Fruit fly (Drosophila melanogaster) whole organism, adult: ENCODE results near the gene Jon25Bii.

ENCODE experiments used
- CG12768 ChIP-seq: fragments of 200-800 bp; sonication (Bioruptor generic); optimal IDR thresholded peaks from 2 replicates; lab custom pipeline; 2017; ENCODE audit warnings: missing biosample characterization, missing genetic modification characterization, mild to moderate bottlenecking, moderate library complexity, missing genetic modification reagents
- CG1620 ChIP-seq: fragments of 200-800 bp; sonication (Bioruptor generic); optimal IDR thresholded peaks from 2 replicates; lab custom pipeline; 2016; ENCODE audit warnings: missing biosample characterization, missing genetic modification characterization
- CG5204 ChIP-seq: fragments of 200-800 bp; sonication (Bioruptor generic); optimal IDR thresholded peaks from 2 replicates; lab custom pipeline; 2016; ENCODE audit warnings: missing biosample characterization, missing genetic modification characterization
- CG7101 ChIP-seq: fragments of 200-800 bp; sonication (Bioruptor generic); optimal IDR thresholded peaks from 2 replicates; lab custom pipeline; 2018; ENCODE audit warnings: missing biosample characterization, mild to moderate bottlenecking, missing genetic modification characterization, moderate library complexity
- tj ChIP-seq: fragments of 200-800 bp; sonication (Bioruptor generic); optimal IDR thresholded peaks from 3 replicates; lab custom pipeline; 2017; ENCODE audit warnings: missing biosample characterization, mild to moderate bottlenecking, missing genetic modification characterization, moderate library complexity
- toe ChIP-seq: fragments of 200-800 bp; sonication (Bioruptor generic); optimal IDR thresholded peaks from 2 replicates; lab custom pipeline; 2016; ENCODE audit warnings: missing biosample characterization, missing genetic modification characterization

DNA sequence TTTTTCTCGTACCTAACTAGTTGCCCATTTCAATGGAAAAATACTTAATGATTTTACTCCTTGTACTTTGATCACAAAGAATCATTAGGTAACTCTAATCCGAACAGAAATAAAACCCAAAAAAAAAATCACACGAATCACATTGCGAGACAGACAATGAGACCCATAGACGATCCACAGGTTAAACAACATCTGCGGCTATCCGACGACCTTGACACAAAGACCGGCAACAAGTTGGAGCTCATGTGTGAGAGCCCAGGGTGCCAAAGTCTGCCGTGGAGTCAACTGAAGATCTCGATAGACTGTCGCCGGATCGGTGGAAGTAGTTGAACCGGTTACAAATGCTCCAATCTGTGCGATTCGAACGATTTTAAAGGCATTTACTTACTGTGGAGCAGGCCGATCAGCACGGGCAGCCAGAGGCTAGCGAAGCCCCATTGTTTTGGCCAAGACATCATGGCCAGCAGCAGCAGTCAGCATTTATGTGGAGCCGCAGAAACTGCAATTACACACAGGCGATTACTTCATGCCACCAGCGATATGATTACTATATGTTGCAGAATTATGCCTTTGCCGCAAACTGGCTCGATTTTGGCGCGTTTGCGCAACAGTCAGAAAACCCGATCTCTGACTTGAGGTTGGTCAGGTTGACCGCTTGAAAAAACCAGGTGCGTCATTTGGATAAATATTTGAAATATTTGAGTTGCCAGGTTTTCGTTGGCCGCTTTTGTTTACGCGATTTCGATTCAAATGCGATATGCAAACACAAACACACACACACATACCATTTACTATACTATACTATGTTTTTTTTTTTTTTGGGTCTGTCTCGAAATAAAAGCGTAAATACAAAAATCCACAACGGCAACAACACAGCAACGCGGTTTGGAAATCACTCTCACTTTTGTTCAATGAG lies 47.3 kb downstream of the Jon25Bii start:
- TF ChIP-seq toe (GFP tag; lab: Kevin White, UChicago), result no peak
- TF ChIP-seq CG7101 (tag; lab: Kevin White, UChicago), result no peak
- no peak for TF ChIP-seq CG1620
- no peak for TF ChIP-seq CG12768 (GFP tag; lab: Kevin White, UChicago)
- no peak for TF ChIP-seq tj (GFP tag; lab: Kevin White, UChicago)
- TF ChIP-seq CG5204, result no peak
